Worm (Caenorhabditis elegans): ENCODE data around the gene F46F5.13.

F46F5.13 gene

ce11 chrII:782903-783302 is 20.2 kb upstream of the F46F5.13 start, which contains the start of gene Y39F10A.3:
TSS of gene Y39F10A.3 (minus strand) at chrII:783003.
- TF ChIP-seq fkh-2 (tag; optimal IDR thresholded peaks at IDR 0.05) (no peak), hmg-11 (tag; optimal IDR thresholded peaks at IDR 0.05) (no peak), mml-1 (tag; optimal IDR thresholded peaks at IDR 0.05) (no peak), tbx-2 (tag; optimal IDR thresholded peaks at IDR 0.05) (no peak), snpc-4 (tag; optimal IDR thresholded peaks at IDR 0.05) (no peak), skn-1 (tag; optimal IDR thresholded peaks at IDR 0.05) (no peak), elt-2 (tag; optimal IDR thresholded peaks at IDR 0.05) (no peak), egl-27 (tag; optimal IDR thresholded peaks at IDR 0.05) (no peak), lin-15B (tag; optimal IDR thresholded peaks at IDR 0.05) (no peak), pha-4 (tag; optimal IDR thresholded peaks at IDR 0.05) (no peak), ama-1 (optimal IDR thresholded peaks at IDR 0.05) (no peak), pqm-1 (tag; optimal IDR thresholded peaks at IDR 0.05) (no peak), elt-3 (tag; optimal IDR thresholded peaks at IDR 0.05) (no peak), jun-1 (tag; optimal IDR thresholded peaks at IDR 0.05) (no peak), sea-2 (GFP tag; optimal IDR thresholded peaks at IDR 0.05) (no peak), fos-1 (tag; optimal IDR thresholded peaks at IDR 0.05) (no peak)

ce11 chrII:783532-783931 is 19.6 kb upstream of the F46F5.13 start, which contains the start of gene Y39F10A.6:
TSS of gene Y39F10A.6 (minus strand) at chrII:783632.
- TF ChIP-seq lsy-12 (tag; optimal IDR thresholded peaks at IDR 0.05): no peak
- TF ChIP-seq nhr-237 (tag; optimal IDR thresholded peaks at IDR 0.05): no peak
- TF ChIP-seq nhr-11 (tag; optimal IDR thresholded peaks at IDR 0.05): no peak
- TF ChIP-seq lin-39 (tag; optimal IDR thresholded peaks at IDR 0.05): no peak
- no peak for TF ChIP-seq ZK546.5 (tag; optimal IDR thresholded peaks at IDR 0.05)
- no peak for TF ChIP-seq nhr-67 (tag; optimal IDR thresholded peaks at IDR 0.05)
- no peak for TF ChIP-seq ceh-82 (tag; optimal IDR thresholded peaks at IDR 0.05)
- no peak for TF ChIP-seq ama-1 (optimal IDR thresholded peaks at IDR 0.05)
- TF ChIP-seq fkh-2 (tag; optimal IDR thresholded peaks at IDR 0.05): no peak
- no peak for TF ChIP-seq egl-27 (tag; optimal IDR thresholded peaks at IDR 0.05)

- TF ChIP-seq nhr-11 (tag; optimal IDR thresholded peaks at IDR 0.05): no peak
- no peak for TF ChIP-seq elt-1 (tag; optimal IDR thresholded peaks at IDR 0.05)
- no peak for TF ChIP-seq mml-1 (tag; optimal IDR thresholded peaks at IDR 0.05)
- no peak for TF ChIP-seq egl-27 (tag; optimal IDR thresholded peaks at IDR 0.05)
- TF ChIP-seq ceh-9 (tag; optimal IDR thresholded peaks at IDR 0.05): no peak
- TF ChIP-seq nhr-23 (tag; optimal IDR thresholded peaks at IDR 0.05): no peak
- no peak for TF ChIP-seq tbx-2 (tag; optimal IDR thresholded peaks at IDR 0.05)
- no peak for TF ChIP-seq lsy-12 (tag; optimal IDR thresholded peaks at IDR 0.05)
- TF ChIP-seq egl-5 (tag; optimal IDR thresholded peaks at IDR 0.05): no peak
- no peak for TF ChIP-seq nhr-43 (tag; optimal IDR thresholded peaks at IDR 0.05; ENCODE audit: poor library complexity, severe bottlenecking)
- TF ChIP-seq nhr-67 (tag; optimal IDR thresholded peaks at IDR 0.05): no peak
Observed at ce11 chrII:786938-787337, 16.2 kb upstream of the F46F5.13 start, which contains the start of gene F46F5.16. TSS of gene F46F5.16 (plus strand) at chrII:787238.

- TF ChIP-seq fkh-2 (tag; optimal IDR thresholded peaks at IDR 0.05) (no peak), nhr-76 (tag; optimal IDR thresholded peaks at IDR 0.05) (no peak), unc-39 (tag; optimal IDR thresholded peaks at IDR 0.05) (no peak), hmg-11 (tag; optimal IDR thresholded peaks at IDR 0.05) (no peak), ZK546.5 (tag; optimal IDR thresholded peaks at IDR 0.05) (no peak), fos-1 (tag; optimal IDR thresholded peaks at IDR 0.05) (no peak), fkh-10 (GFP tag; optimal IDR thresholded peaks at IDR 0.05) (no peak), nhr-23 (tag; optimal IDR thresholded peaks at IDR 0.05) (no peak)
Observed at ce11 chrII:788139-788538, 15.0 kb upstream of the F46F5.13 start, which contains the start of gene F46F5.15. TSS of gene F46F5.15 (plus strand) at chrII:788439.

ce11 chrII:791828-792227 is 11.3 kb upstream of the F46F5.13 start, which contains the start of gene F46F5.1:
TSS of gene F46F5.1 (minus strand) at chrII:791928.
- no peak for TF ChIP-seq egl-27 (tag; optimal IDR thresholded peaks at IDR 0.05)

- TF ChIP-seq fkh-2 (tag; optimal IDR thresholded peaks at IDR 0.05) (no peak), nhr-43 (tag; optimal IDR thresholded peaks at IDR 0.05; ENCODE audit: poor library complexity, severe bottlenecking) (no peak), pqm-1 (tag; optimal IDR thresholded peaks at IDR 0.05) (no peak), nhr-11 (tag; optimal IDR thresholded peaks at IDR 0.05) (no peak), elt-3 (tag; optimal IDR thresholded peaks at IDR 0.05) (no peak), pha-4 (tag; optimal IDR thresholded peaks at IDR 0.05) (no peak), nhr-28 (tag; optimal IDR thresholded peaks at IDR 0.05) (no peak), elt-1 (tag; optimal IDR thresholded peaks at IDR 0.05) (no peak), ama-1 (optimal IDR thresholded peaks at IDR 0.05) (no peak), tbx-2 (tag; optimal IDR thresholded peaks at IDR 0.05) (no peak), unc-39 (tag; optimal IDR thresholded peaks at IDR 0.05) (no peak), aly-2 (tag; optimal IDR thresholded peaks at IDR 0.05) (no peak), lin-39 (tag; optimal IDR thresholded peaks at IDR 0.05) (no peak), fos-1 (tag; optimal IDR thresholded peaks at IDR 0.05) (no peak), unc-62 (GFP tag; optimal IDR thresholded peaks at IDR 0.05) (no peak), jun-1 (tag; optimal IDR thresholded peaks at IDR 0.05) (no peak)
Observed at ce11 chrII:796916-797315, 6.2 kb upstream of the F46F5.13 start.

All from whole organism, L3 larva.